Worm (Caenorhabditis elegans): ENCODE data around the gene nlp-51.

ce11 chrII:11307953-11308352, 11.5 kb downstream of the nlp-51 start:
- TF ChIP-seq sox-4 (tag; optimal IDR thresholded peaks at IDR 0.05): no peak
- TF ChIP-seq nhr-77 (tag; optimal IDR thresholded peaks at IDR 0.05): no peak
- no peak for TF ChIP-seq ceh-8 (GFP tag; optimal IDR thresholded peaks at IDR 0.05)
- no peak for TF ChIP-seq fkh-8 (tag; optimal IDR thresholded peaks at IDR 0.05)
- no peak for TF ChIP-seq ztf-4 (tag; optimal IDR thresholded peaks at IDR 0.05)
- TF ChIP-seq ceh-63 (GFP tag; optimal IDR thresholded peaks at IDR 0.05): no peak
- TF ChIP-seq lin-15B (tag; optimal IDR thresholded peaks at IDR 0.05): no peak
- TF ChIP-seq snpc-4 (tag; optimal IDR thresholded peaks at IDR 0.05): no peak
- TF ChIP-seq elt-2 (tag; optimal IDR thresholded peaks at IDR 0.05): no peak
- no peak for TF ChIP-seq pqm-1 (tag; optimal IDR thresholded peaks at IDR 0.05)
- TF ChIP-seq ceh-90 (tag; optimal IDR thresholded peaks at IDR 0.05): no peak
